Worm (Caenorhabditis elegans) whole organism, L2 larva: ENCODE data around the gene C17F4.3.

Experiments used
- C34F6.9 ChIP-seq: fragments of 150-350 bp; optimal IDR thresholded peaks from 2 replicates; lab custom pipeline; 2014; ENCODE audit warnings: missing biosample characterization, missing genetic modification characterization
- F13H6.1 ChIP-seq: sonication (generic microtip); optimal IDR thresholded peaks from 2 replicates; lab custom pipeline; 2016; ENCODE audit warnings: missing genetic modification characterization, missing compliant biosample characterization
- R02D3.7 ChIP-seq: fragments of 150-350 bp; optimal IDR thresholded peaks from 2 replicates; lab custom pipeline; 2014; ENCODE audit warnings: missing biosample characterization, missing genetic modification characterization
- Y55F3AM.14 ChIP-seq: fragments of 200-800 bp; sonication (Bioruptor generic); optimal IDR thresholded peaks from 2 replicates; lab custom pipeline; 2018; ENCODE audit warnings: mild to moderate bottlenecking, missing genetic modification characterization, missing compliant biosample characterization
- alr-1 ChIP-seq: fragments of 150-350 bp; optimal IDR thresholded peaks from 2 replicates; lab custom pipeline; 2014; ENCODE audit warnings: missing biosample characterization, missing genetic modification characterization
- ama-1 ChIP-seq: fragments of 150-350 bp; optimal IDR thresholded peaks from 2 replicates; lab custom pipeline; 2018; ENCODE audit warnings: inconsistent platforms
- blmp-1 ChIP-seq: sonication (generic microtip); optimal IDR thresholded peaks from 2 replicates; lab custom pipeline; 2017; ENCODE audit warnings: missing genetic modification characterization, mild to moderate bottlenecking, missing compliant biosample characterization, antibody characterized with exemption, moderate library complexity; ENCODE audit not compliant: insufficient read depth
- ceh-16 ChIP-seq: fragments of 150-350 bp; optimal IDR thresholded peaks from 2 replicates; lab custom pipeline; 2014; ENCODE audit warnings: missing biosample characterization, missing genetic modification characterization
- crh-2 ChIP-seq: sonication (generic microtip); optimal IDR thresholded peaks from 2 replicates; lab custom pipeline; 2017; ENCODE audit warnings: missing biosample characterization, missing genetic modification characterization
- egl-27 ChIP-seq: sonication (generic microtip); optimal IDR thresholded peaks from 3 replicates; lab custom pipeline; 2017; ENCODE audit warnings: missing biosample characterization, missing genetic modification reagents, missing genetic modification characterization
- elt-1 ChIP-seq: fragments of 150-350 bp; optimal IDR thresholded peaks from 2 replicates; lab custom pipeline; 2014; ENCODE audit warnings: missing biosample characterization, missing genetic modification characterization
- elt-3 ChIP-seq: sonication (generic microtip); optimal IDR thresholded peaks from 2 replicates; lab custom pipeline; 2017; ENCODE audit warnings: missing biosample characterization, missing genetic modification characterization
- fos-1 ChIP-seq: fragments of 150-350 bp; optimal IDR thresholded peaks from 2 replicates; lab custom pipeline; 2014; ENCODE audit warnings: missing biosample characterization, missing genetic modification characterization
- gmeb-1 ChIP-seq: fragments of 150-350 bp; optimal IDR thresholded peaks from 2 replicates; lab custom pipeline; 2014; ENCODE audit warnings: missing biosample characterization, missing genetic modification characterization
- lsy-2 ChIP-seq, 2 experiments: fragments of 150-350 bp in 1 of 2; sonication (generic microtip) in 1 of 2; optimal IDR thresholded peaks; 2 replicates each; lab custom pipeline; 2014 to 2017; ENCODE audit warnings: missing biosample characterization in 2 of 2, missing genetic modification characterization in 2 of 2
- mab-5 ChIP-seq: fragments of 150-350 bp; optimal IDR thresholded peaks from 2 replicates; lab custom pipeline; 2014; ENCODE audit warnings: missing biosample characterization, missing genetic modification characterization
- mdl-1 ChIP-seq, 2 experiments: fragments of 150-350 bp in 1 of 2; sonication (generic microtip) in 1 of 2; optimal IDR thresholded peaks; 2 replicates each; lab custom pipeline; 2017; ENCODE audit warnings: missing biosample characterization in 2 of 2, missing genetic modification characterization in 2 of 2
- nhr-10 ChIP-seq: sonication (generic microtip); optimal IDR thresholded peaks from 2 replicates; lab custom pipeline; 2017; ENCODE audit warnings: missing biosample characterization, missing genetic modification characterization
- nhr-11 ChIP-seq: fragments of 150-350 bp; optimal IDR thresholded peaks from 2 replicates; lab custom pipeline; 2014; ENCODE audit warnings: missing biosample characterization, missing genetic modification characterization
- nhr-12 ChIP-seq: fragments of 150-350 bp; optimal IDR thresholded peaks from 2 replicates; lab custom pipeline; 2014; ENCODE audit warnings: missing biosample characterization, missing genetic modification characterization
- nhr-21 ChIP-seq: fragments of 150-350 bp; optimal IDR thresholded peaks from 2 replicates; lab custom pipeline; 2014; ENCODE audit warnings: missing biosample characterization, missing genetic modification characterization
- nhr-237 ChIP-seq: fragments of 150-350 bp; optimal IDR thresholded peaks from 2 replicates; lab custom pipeline; 2014; ENCODE audit warnings: missing biosample characterization, missing genetic modification characterization
- nhr-25 ChIP-seq: fragments of 150-350 bp; sonication (generic microtip); optimal IDR thresholded peaks from 3 replicates; lab custom pipeline; 2014; ENCODE audit warnings: missing biosample characterization, missing genetic modification characterization
- nhr-6 ChIP-seq: fragments of 150-350 bp; optimal IDR thresholded peaks from 2 replicates; lab custom pipeline; 2014; ENCODE audit warnings: missing biosample characterization, missing genetic modification characterization
- nhr-77 ChIP-seq: fragments of 150-350 bp; optimal IDR thresholded peaks from 2 replicates; lab custom pipeline; 2014; ENCODE audit warnings: missing biosample characterization, missing genetic modification characterization
- peb-1 ChIP-seq: fragments of 150-350 bp; optimal IDR thresholded peaks from 2 replicates; lab custom pipeline; 2014; ENCODE audit warnings: missing biosample characterization, missing genetic modification characterization
- sem-4 ChIP-seq: fragments of 150-350 bp; optimal IDR thresholded peaks from 2 replicates; lab custom pipeline; 2014; ENCODE audit warnings: missing biosample characterization, missing genetic modification reagents, missing genetic modification characterization
- sma-3 ChIP-seq: sonication (generic microtip); optimal IDR thresholded peaks from 2 replicates; lab custom pipeline; 2016; ENCODE audit warnings: missing genetic modification reagents, missing genetic modification characterization, missing compliant biosample characterization
- sma-9 ChIP-seq, 2 experiments: fragments of 150-350 bp in 1 of 2; sonication (generic microtip) in 1 of 2; optimal IDR thresholded peaks; 2 replicates each; lab custom pipeline; 2014 to 2016; ENCODE audit warnings: missing genetic modification characterization in 2 of 2, mild to moderate bottlenecking in 1 of 2, missing biosample characterization in 1 of 2, missing compliant biosample characterization in 1 of 2, missing genetic modification reagents in 1 of 2, moderate library complexity in 1 of 2
- snpc-4 ChIP-seq: fragments of 150-350 bp; optimal IDR thresholded peaks from 2 replicates; lab custom pipeline; 2014; ENCODE audit warnings: missing biosample characterization, missing genetic modification characterization
- unc-39 ChIP-seq: fragments of 150-350 bp; optimal IDR thresholded peaks from 2 replicates; lab custom pipeline; 2014; ENCODE audit warnings: missing biosample characterization, missing genetic modification characterization
- unc-55 ChIP-seq: fragments of 150-350 bp; sonication (generic microtip); optimal IDR thresholded peaks from 3 replicates; lab custom pipeline; 2014; ENCODE audit warnings: missing biosample characterization, missing genetic modification reagents, missing genetic modification characterization
- unc-62 ChIP-seq: fragments of 150-350 bp; optimal IDR thresholded peaks from 2 replicates; lab custom pipeline; 2014; ENCODE audit warnings: missing biosample characterization, missing genetic modification reagents, missing genetic modification characterization
- ztf-1 ChIP-seq: fragments of 200-800 bp; sonication (Bioruptor generic); conservative IDR thresholded peaks from 2 replicates; pipeline ENCODE4 v1.3.6; 2022; ENCODE audit warnings: missing genetic modification characterization, missing compliant biosample characterization
- ztf-4 ChIP-seq: fragments of 150-350 bp; optimal IDR thresholded peaks from 2 replicates; lab custom pipeline; 2014; ENCODE audit warnings: missing biosample characterization, missing genetic modification characterization

C17F4.3 gene

ce11 chrII:3245836-3246235, 5.5 kb downstream of the C17F4.3 start, which contains the start of gene C17F4.7:
Gene C17F4.7, minus strand, starts transcription at chrII:3246015.
- TF ChIP-seq sma-9 (GFP tag; optimal IDR thresholded peaks at IDR 0.05; lab: Kevin White, UChicago) (peak; percentile 52), sma-9 (tag; optimal IDR thresholded peaks at IDR 0.05; lab: Kevin White, UChicago) (no peak), gmeb-1 (peak; percentile 29), fos-1 (peak; percentile 69), F13H6.1 (tag; lab: Kevin White, UChicago) (peak; percentile 2), sma-3 (peak; percentile 9), snpc-4 (tag; lab: Kevin White, UChicago) (no peak), Y55F3AM.14 (no peak), crh-2 (tag; lab: Kevin White, UChicago) (peak; percentile 87), peb-1 (tag; lab: Kevin White, UChicago) (no peak), nhr-6 (tag; lab: Kevin White, UChicago) (no peak), ztf-1 (no peak)

ce11 chrII:3247556-3247955, 7.2 kb downstream of the C17F4.3 start:
- TF ChIP-seq unc-39 = no peak
- TF ChIP-seq nhr-11 (tag; lab: Kevin White, UChicago) = no peak
- TF ChIP-seq alr-1 (tag; lab: Kevin White, UChicago) = no peak
- no peak for TF ChIP-seq egl-27 (tag; lab: Kevin White, UChicago)
- no peak for TF ChIP-seq crh-2 (tag; lab: Kevin White, UChicago)
- no peak for TF ChIP-seq gmeb-1
- no peak for TF ChIP-seq R02D3.7 (tag; lab: Kevin White, UChicago)
- TF ChIP-seq nhr-6 (tag; lab: Kevin White, UChicago) = no peak
- no peak for TF ChIP-seq ztf-4 (tag; lab: Kevin White, UChicago)
- TF ChIP-seq C34F6.9 (tag; lab: Kevin White, UChicago) = no peak
- TF ChIP-seq nhr-21 = no peak
- no peak for TF ChIP-seq ceh-16 (tag; lab: Kevin White, UChicago)
- no peak for TF ChIP-seq peb-1 (tag; lab: Kevin White, UChicago)
- no peak for TF ChIP-seq ama-1 (lab: Kevin White, UChicago)
- TF ChIP-seq snpc-4 (tag; lab: Kevin White, UChicago) = no peak
- no peak for TF ChIP-seq elt-3 (tag; lab: Kevin White, UChicago)
- TF ChIP-seq nhr-77 = no peak
- TF ChIP-seq nhr-10 = no peak

- TF ChIP-seq lsy-2 (tag; optimal IDR thresholded peaks at IDR 0.05; lab: Kevin White, UChicago) (no peak), Y55F3AM.14 (no peak), unc-62 (no peak), R02D3.7 (tag; lab: Kevin White, UChicago) (no peak), nhr-237 (tag; lab: Kevin White, UChicago) (no peak), sem-4 (no peak), F13H6.1 (tag; lab: Kevin White, UChicago) (no peak), nhr-25 (tag; lab: Kevin White, UChicago) (no peak), elt-1 (no peak), fos-1 (no peak), blmp-1 (tag; lab: Kevin White, UChicago) (no peak)
These were observed 7.9 kb downstream of the C17F4.3 start, which contains the start of the genes fbxc-50 and C17F4.2 for ce11 chrII:3248043-3248718. Gene fbxc-50, minus strand, starts transcription at chrII:3248123. Gene C17F4.2, plus strand, starts transcription at chrII:3248668.

ce11 chrII:3249406-3249805, 9.1 kb downstream of the C17F4.3 start, which contains the start of gene clec-124:
Gene clec-124, plus strand, starts transcription at chrII:3249706.
- TF ChIP-seq mdl-1 (tag; optimal IDR thresholded peaks at IDR 0.05; lab: Kevin White, UChicago) (no peak), nhr-12 (tag; lab: Kevin White, UChicago) (no peak), ztf-1 (no peak), ceh-16 (tag; lab: Kevin White, UChicago) (no peak), lsy-2 (tag; optimal IDR thresholded peaks at IDR 0.05; lab: Kevin White, UChicago) (no peak), gmeb-1 (no peak), sma-3 (no peak), mab-5 (tag; lab: Kevin White, UChicago) (no peak), unc-55 (GFP tag; lab: Kevin White, UChicago) (no peak), elt-1 (no peak), R02D3.7 (tag; lab: Kevin White, UChicago) (no peak), fos-1 (no peak), egl-27 (tag; lab: Kevin White, UChicago) (no peak)
